Fruit fly (Drosophila melanogaster): ENCODE results near the gene Arp6.

The Arp6 gene

DNA sequence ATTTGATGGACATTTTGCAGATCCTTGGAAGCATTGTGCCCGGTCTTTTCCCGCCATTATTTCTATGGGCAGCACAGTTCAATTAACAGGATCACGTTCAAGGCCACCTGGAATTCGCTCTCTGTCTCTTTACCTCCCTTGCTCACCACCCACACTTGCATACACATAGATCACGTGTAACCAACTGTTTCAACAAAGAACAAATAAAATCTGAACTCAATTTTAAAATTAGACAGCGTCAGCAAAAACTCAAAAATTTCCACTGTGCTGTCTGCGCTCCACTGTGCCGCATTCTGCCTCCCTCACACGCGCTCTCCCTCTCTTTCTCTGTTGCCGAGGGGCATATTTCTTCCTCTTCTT is 27.3 kb downstream of the Arp6 start:
- no peak for TF ChIP-seq brk (GFP tag; optimal IDR thresholded peaks at IDR 0.05)
- no peak for TF ChIP-seq HLH106 (tag; optimal IDR thresholded peaks at IDR 0.05)
- TF ChIP-seq woc (GFP tag; optimal IDR thresholded peaks at IDR 0.05) = peak; percentile 3
- peak; percentile 38 for TF ChIP-seq rgr (GFP tag; optimal IDR thresholded peaks at IDR 0.05)
- peak; percentile 36 for TF ChIP-seq br (GFP tag; optimal IDR thresholded peaks at IDR 0.05)
- TF ChIP-seq ey (GFP tag; optimal IDR thresholded peaks at IDR 0.05) = peak; percentile 9
- peak in 1 of 2 experiments; percentile 40 for TF ChIP-seq foxo (GFP tag; optimal IDR thresholded peaks at IDR 0.05)
- TF ChIP-seq Hr83 (GFP tag; optimal IDR thresholded peaks at IDR 0.05; ENCODE audit: poor library complexity, severe bottlenecking) = peak; percentile 13
- peak; percentile 6 for TF ChIP-seq psq (GFP tag; optimal IDR thresholded peaks at IDR 0.05)
- peak; percentile 4 for TF ChIP-seq Hnf4 (GFP tag; optimal IDR thresholded peaks at IDR 0.05)
- no peak for TF ChIP-seq Dif (GFP tag; optimal IDR thresholded peaks at IDR 0.05; ENCODE audit: partially characterized antibody)

DNA sequence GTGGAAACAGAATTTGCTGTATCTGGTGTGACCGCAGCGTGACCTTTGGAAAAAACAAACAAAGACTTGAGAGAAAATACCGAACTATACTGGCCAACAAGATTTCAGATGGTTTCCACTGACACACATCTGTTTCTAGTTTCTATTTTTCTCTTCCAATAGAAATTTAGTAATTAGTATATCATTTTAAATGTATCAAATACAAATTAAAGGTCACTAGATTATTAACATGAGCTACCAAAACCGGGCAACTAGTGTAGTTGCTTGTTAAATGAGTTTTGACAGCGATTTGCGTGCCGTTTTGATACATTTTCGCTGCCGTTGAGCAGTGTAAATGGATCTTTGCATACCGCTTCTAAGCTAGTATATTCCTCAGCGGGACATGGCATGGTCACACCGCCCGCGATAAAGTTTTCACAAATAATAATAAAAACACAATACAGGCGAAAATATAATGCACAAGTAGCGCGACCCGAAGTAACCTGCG is 33.2 kb downstream of the Arp6 start, which contains the start of the genes Pis and Hap40:
TSS of gene Pis (minus strand) at position 51 of the 487 bp plus-strand sequence.
TSS of gene Hap40 (plus strand) at position 406 of the 487 bp plus-strand sequence.
- no peak for TF ChIP-seq Rel (GFP tag; optimal IDR thresholded peaks at IDR 0.05)
- TF ChIP-seq Rel (tag; optimal IDR thresholded peaks at IDR 0.05) = peak; percentile 34
- TF ChIP-seq Hnf4 (GFP tag; optimal IDR thresholded peaks at IDR 0.05) = no peak
- no peak for TF ChIP-seq Hr78 (GFP tag; optimal IDR thresholded peaks at IDR 0.05)
- peak; percentile 54 for TF ChIP-seq br (GFP tag; optimal IDR thresholded peaks at IDR 0.05)
- TF ChIP-seq lola (GFP tag; optimal IDR thresholded peaks at IDR 0.05) = no peak
- TF ChIP-seq N (GFP tag; optimal IDR thresholded peaks at IDR 0.05) = peak; percentile 9
- TF ChIP-seq CG32264 (GFP tag; optimal IDR thresholded peaks at IDR 0.05) = no peak
- TF ChIP-seq CG9705 (GFP tag; optimal IDR thresholded peaks at IDR 0.05) = peak; percentile 49
- no peak for TF ChIP-seq Dif (GFP tag; optimal IDR thresholded peaks at IDR 0.05; ENCODE audit: partially characterized antibody)
- TF ChIP-seq pan (optimal IDR thresholded peaks at IDR 0.05) = no peak
- no peak for TF ChIP-seq GATAd (GFP tag; optimal IDR thresholded peaks at IDR 0.05)
- TF ChIP-seq brk (GFP tag; optimal IDR thresholded peaks at IDR 0.05) = no peak
- TF ChIP-seq jim (GFP tag; optimal IDR thresholded peaks at IDR 0.05) = no peak
- TF ChIP-seq OdsH (GFP tag; optimal IDR thresholded peaks at IDR 0.05) = peak; percentile 25
- TF ChIP-seq Sp1 (GFP tag; optimal IDR thresholded peaks at IDR 0.05) = peak; percentile 63
- TF ChIP-seq dl (GFP tag; optimal IDR thresholded peaks at IDR 0.05; ENCODE audit: insufficient read depth in 1 of 2, partially characterized antibody in 2 of 2) = no peak
- TF ChIP-seq sv (GFP tag; optimal IDR thresholded peaks at IDR 0.05) = peak; percentile 29
- no peak for TF ChIP-seq CrebA (GFP tag; optimal IDR thresholded peaks at IDR 0.05; ENCODE audit: borderline replicate concordance)
- no peak for TF ChIP-seq tai (GFP tag; optimal IDR thresholded peaks at IDR 0.05)
- peak; percentile 55 for TF ChIP-seq woc (GFP tag; optimal IDR thresholded peaks at IDR 0.05)
- peak; percentile 63 for TF ChIP-seq rgr (GFP tag; optimal IDR thresholded peaks at IDR 0.05)
- TF ChIP-seq sage (GFP tag; optimal IDR thresholded peaks at IDR 0.05) = no peak
- no peak for TF ChIP-seq Vsx2 (GFP tag; optimal IDR thresholded peaks at IDR 0.05; ENCODE audit: partially characterized antibody)
- TF ChIP-seq psq (GFP tag; optimal IDR thresholded peaks at IDR 0.05) = peak; percentile 40
- TF ChIP-seq HLH106 (tag; optimal IDR thresholded peaks at IDR 0.05) = peak; percentile 80
- TF ChIP-seq foxo (GFP tag; optimal IDR thresholded peaks at IDR 0.05) = peak in 1 of 2 experiments; percentile 74
- no peak for TF ChIP-seq Jra (GFP tag; optimal IDR thresholded peaks at IDR 0.05)
- peak; percentile 41 for TF ChIP-seq ey (GFP tag; optimal IDR thresholded peaks at IDR 0.05)
- peak; percentile 68 for TF ChIP-seq dmrt93B (GFP tag; optimal IDR thresholded peaks at IDR 0.05)
- no peak for TF ChIP-seq Myc (optimal IDR thresholded peaks at IDR 0.05)
- TF ChIP-seq Mio (GFP tag; optimal IDR thresholded peaks at IDR 0.05) = no peak
- TF ChIP-seq h (GFP tag; optimal IDR thresholded peaks at IDR 0.05) = peak; percentile 67
- no peak for TF ChIP-seq fru (GFP tag; optimal IDR thresholded peaks at IDR 0.05)

DNA sequence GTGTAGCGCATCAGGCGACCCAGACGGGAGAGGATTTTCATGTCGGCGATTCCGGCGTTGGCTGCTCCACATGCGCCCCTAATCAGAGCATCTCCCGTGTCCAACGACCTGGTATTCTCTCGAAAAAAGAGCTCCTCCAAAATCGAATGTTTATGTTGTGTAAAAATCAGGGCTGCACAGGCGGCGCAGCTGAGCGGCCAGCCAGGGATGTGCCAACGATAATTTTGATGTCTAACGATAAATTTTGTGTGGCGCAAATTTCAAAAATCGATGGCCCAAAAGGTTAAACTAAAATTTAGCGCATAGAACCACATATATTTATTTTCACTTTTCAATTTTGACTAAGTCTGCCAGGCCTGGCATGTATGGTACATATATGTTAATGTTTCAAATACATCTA is 35.9 kb downstream of the Arp6 start, which contains the start of gene CG9240:
TSS of gene CG9240 (minus strand) at position 213 of the 400 bp plus-strand sequence.
- peak; percentile 48 for TF ChIP-seq rgr (GFP tag; optimal IDR thresholded peaks at IDR 0.05)
- TF ChIP-seq OdsH (GFP tag; optimal IDR thresholded peaks at IDR 0.05) = no peak
